Fruit fly (Drosophila melanogaster): ENCODE data around the gene CG43392.

CG43392 gene

dm6 chr3L:21984910-21985309, 44.7 kb downstream of the CG43392 start, which contains the start of gene Act79B:
Act79B (plus strand) TSS chr3L:21985210.
- no peak for TF ChIP-seq CG8478 (optimal IDR thresholded peaks at IDR 0.05)
- no peak for TF ChIP-seq CTCF (optimal IDR thresholded peaks at IDR 0.05)

- no peak for TF ChIP-seq CTCF (optimal IDR thresholded peaks at IDR 0.05)
Measured at dm6 chr3L:21979789-21980188, 49.8 kb downstream of the CG43392 start.
